Worm (Caenorhabditis elegans) whole organism, young adult: Measurements from ENCODE around the gene mrps-28.

Experiments
- B0035.1 ChIP-seq: sonication (generic microtip); optimal IDR thresholded peaks from 2 replicates; lab custom pipeline; 2016; ENCODE audit warnings: missing genetic modification characterization, mild to moderate bottlenecking, missing compliant biosample characterization, missing genotype, missing genetic modification reagents
- B0336.3 ChIP-seq: fragments of 200-800 bp; sonication (Bioruptor generic); IDR thresholded peaks from 2 replicates; pipeline ENCODE4 v1.3.6; 2022; ENCODE audit warnings: missing genetic modification characterization, missing compliant biosample characterization
- K11D2.4 ChIP-seq: fragments of 200-800 bp; sonication (Bioruptor generic); IDR thresholded peaks from 2 replicates; pipeline ENCODE4 v1.3.6; 2022; ENCODE audit warnings: missing genetic modification reagents, missing genetic modification characterization, missing compliant biosample characterization
- bed-2 ChIP-seq: fragments of 200-800 bp; sonication (Bioruptor generic); IDR thresholded peaks from 2 replicates; pipeline ENCODE4 v1.3.6; 2022; ENCODE audit warnings: missing genetic modification reagents, missing genetic modification characterization, missing compliant biosample characterization
- efl-1 ChIP-seq: fragments of 150-350 bp; optimal IDR thresholded peaks from 2 replicates; lab custom pipeline; 2014; ENCODE audit warnings: missing biosample characterization, missing genetic modification reagents, missing genetic modification characterization
- hmg-20 ChIP-seq: fragments of 200-800 bp; sonication (Bioruptor generic); IDR thresholded peaks from 2 replicates; pipeline ENCODE4 v1.3.6; 2022; ENCODE audit warnings: missing genetic modification reagents, missing genetic modification characterization, missing compliant biosample characterization
- hsf-1 ChIP-seq: fragments of 200-800 bp; sonication (Bioruptor generic); IDR thresholded peaks from 2 replicates; pipeline ENCODE4 v1.3.6; 2022; ENCODE audit warnings: missing genetic modification reagents, missing genetic modification characterization, missing compliant biosample characterization
- pha-4 ChIP-seq: fragments of 150-350 bp; sonication (generic microtip); optimal IDR thresholded peaks from 2 replicates; lab custom pipeline; 2014; ENCODE audit warnings: missing biosample characterization, missing genetic modification reagents, missing genetic modification characterization

- TF ChIP-seq bed-2 (GFP tag; lab: Robert Waterston, UW) = no peak
- no peak for TF ChIP-seq B0035.1 (tag; lab: Kevin White, UChicago)
- no peak for TF ChIP-seq pha-4 (tag; lab: Kevin White, UChicago)
- no peak for TF ChIP-seq K11D2.4 (GFP tag; lab: Robert Waterston, UW)
- TF ChIP-seq hmg-20 (GFP tag; lab: Robert Waterston, UW) = no peak
- TF ChIP-seq efl-1 = no peak
- TF ChIP-seq hsf-1 (GFP tag; lab: Robert Waterston, UW) = no peak
- no peak for TF ChIP-seq B0336.3 (GFP tag; lab: Robert Waterston, UW)
Measured at ce11 chrV:19636194-19636584, 7.8 kb upstream of the mrps-28 start.
